Worm (Caenorhabditis elegans) whole organism, L2 larva: ENCODE results near the gene C28A5.6.

Experiments used
- aly-2 ChIP-seq: fragments of 150-350 bp; optimal IDR thresholded peaks from 2 replicates; lab custom pipeline; 2014; ENCODE audit warnings: missing biosample characterization, missing genetic modification characterization
- lsy-2 ChIP-seq, 2 experiments: fragments of 150-350 bp in 1 of 2; sonication (generic microtip) in 1 of 2; optimal IDR thresholded peaks; 2 replicates each; lab custom pipeline; 2014 to 2017; ENCODE audit warnings: missing biosample characterization in 2 of 2, missing genetic modification characterization in 2 of 2
- nhr-11 ChIP-seq: fragments of 150-350 bp; optimal IDR thresholded peaks from 2 replicates; lab custom pipeline; 2014; ENCODE audit warnings: missing biosample characterization, missing genetic modification characterization
- nhr-237 ChIP-seq: fragments of 150-350 bp; optimal IDR thresholded peaks from 2 replicates; lab custom pipeline; 2014; ENCODE audit warnings: missing biosample characterization, missing genetic modification characterization
- nhr-25 ChIP-seq: fragments of 150-350 bp; sonication (generic microtip); optimal IDR thresholded peaks from 3 replicates; lab custom pipeline; 2014; ENCODE audit warnings: missing biosample characterization, missing genetic modification characterization

ce11 chrIII:4476313-4476712, 47.0 kb upstream of the C28A5.6 start:
- TF ChIP-seq nhr-237: no peak
- no peak for TF ChIP-seq lsy-2 (tag; optimal IDR thresholded peaks at IDR 0.05; lab: Kevin White, UChicago)
- no peak for TF ChIP-seq nhr-25 (tag; lab: Kevin White, UChicago)
- no peak for TF ChIP-seq nhr-11 (tag; lab: Kevin White, UChicago)
- no peak for TF ChIP-seq aly-2
